Fruit fly (Drosophila melanogaster): ENCODE results near the gene Pxn.

The Pxn gene

dm6 chr3L:2567050-2567609, 62.7 kb downstream of the Pxn start:
- TF ChIP-seq CG8478 (optimal IDR thresholded peaks at IDR 0.05) (no peak), CTCF (optimal IDR thresholded peaks at IDR 0.05) (no peak)

dm6 chr3L:2566029-2566428, 63.8 kb downstream of the Pxn start:
- no peak for TF ChIP-seq CG8478 (optimal IDR thresholded peaks at IDR 0.05)
- TF ChIP-seq CTCF (optimal IDR thresholded peaks at IDR 0.05) = no peak

- TF ChIP-seq CTCF (optimal IDR thresholded peaks at IDR 0.05) (no peak), CG8478 (optimal IDR thresholded peaks at IDR 0.05) (no peak)
These were observed 74.2 kb downstream of the Pxn start for dm6 chr3L:2555670-2556069.

- TF ChIP-seq CG8478 (optimal IDR thresholded peaks at IDR 0.05) (no peak), CTCF (optimal IDR thresholded peaks at IDR 0.05) (peak; percentile 42 to 55)
These were observed 75.6 kb downstream of the Pxn start, which contains the start of gene Spn for dm6 chr3L:2554118-2554814. Gene Spn, minus strand, starts transcription at chr3L:2554292.

dm6 chr3L:2552844-2553839, 76.7 kb downstream of the Pxn start:
- TF ChIP-seq CG8478 (optimal IDR thresholded peaks at IDR 0.05) (no peak), CTCF (optimal IDR thresholded peaks at IDR 0.05) (no peak)

dm6 chr3L:2552116-2552843, 77.6 kb downstream of the Pxn start:
- TF ChIP-seq CTCF (optimal IDR thresholded peaks at IDR 0.05) (no peak), CG8478 (optimal IDR thresholded peaks at IDR 0.05) (no peak)
